Fruit fly (Drosophila melanogaster): Measurements from ENCODE around the gene CG43094.

CG43094 gene

dm6 chr3R:22726031-22726770, 44.6 kb downstream of the CG43094 start, which contains the start of gene RNF220:
Gene RNF220 (minus strand): TSS chr3R:22726414.
- TF ChIP-seq jim (GFP tag; optimal IDR thresholded peaks at IDR 0.05) = no peak
- no peak for TF ChIP-seq br (GFP tag; optimal IDR thresholded peaks at IDR 0.05)
- peak; percentile 15 for TF ChIP-seq fru (GFP tag; optimal IDR thresholded peaks at IDR 0.05)
- no peak for TF ChIP-seq sv (GFP tag; optimal IDR thresholded peaks at IDR 0.05)
- TF ChIP-seq Hr83 (GFP tag; optimal IDR thresholded peaks at IDR 0.05; ENCODE audit: poor library complexity, severe bottlenecking) = no peak
- TF ChIP-seq Myc (optimal IDR thresholded peaks at IDR 0.05) = peak; percentile 32
- no peak for TF ChIP-seq Abd-B (GFP tag; optimal IDR thresholded peaks at IDR 0.05)
- TF ChIP-seq Rel (GFP tag; optimal IDR thresholded peaks at IDR 0.05) = no peak
- TF ChIP-seq Rel (tag; optimal IDR thresholded peaks at IDR 0.05) = no peak
- no peak for TF ChIP-seq sage (GFP tag; optimal IDR thresholded peaks at IDR 0.05)
- peak; percentile 30 for TF ChIP-seq HLH106 (tag; optimal IDR thresholded peaks at IDR 0.05)

dm6 chr3R:22724149-22724973, 46.4 kb downstream of the CG43094 start, which contains the start of gene Irp-1A:
Gene Irp-1A (minus strand): TSS chr3R:22724587.
- TF ChIP-seq Hr83 (GFP tag; optimal IDR thresholded peaks at IDR 0.05; ENCODE audit: poor library complexity, severe bottlenecking) = peak; percentile 80
- TF ChIP-seq jim (GFP tag; optimal IDR thresholded peaks at IDR 0.05) = no peak
- peak in 1 of 2 experiments; percentile 73 for TF ChIP-seq foxo (GFP tag; optimal IDR thresholded peaks at IDR 0.05)
- no peak for TF ChIP-seq dl (GFP tag; optimal IDR thresholded peaks at IDR 0.05; ENCODE audit: insufficient read depth in 1 of 2, partially characterized antibody in 2 of 2)
- TF ChIP-seq h (GFP tag; optimal IDR thresholded peaks at IDR 0.05) = peak; percentile 54
- no peak for TF ChIP-seq brk (GFP tag; optimal IDR thresholded peaks at IDR 0.05)
- TF ChIP-seq sv (GFP tag; optimal IDR thresholded peaks at IDR 0.05) = peak; percentile 55
- peak; percentile 68 for TF ChIP-seq HLH106 (tag; optimal IDR thresholded peaks at IDR 0.05)
- no peak for TF ChIP-seq Abd-B (GFP tag; optimal IDR thresholded peaks at IDR 0.05)
- no peak for TF ChIP-seq Rel (GFP tag; optimal IDR thresholded peaks at IDR 0.05)
- TF ChIP-seq Rel (tag; optimal IDR thresholded peaks at IDR 0.05) = peak; percentile 37
- TF ChIP-seq ey (GFP tag; optimal IDR thresholded peaks at IDR 0.05) = peak; percentile 23
- no peak for TF ChIP-seq Hr78 (GFP tag; optimal IDR thresholded peaks at IDR 0.05)
- TF ChIP-seq CG32264 (GFP tag; optimal IDR thresholded peaks at IDR 0.05) = peak; percentile 27
- TF ChIP-seq N (GFP tag; optimal IDR thresholded peaks at IDR 0.05) = no peak
- peak; percentile 40 for TF ChIP-seq Jra (GFP tag; optimal IDR thresholded peaks at IDR 0.05)
- no peak for TF ChIP-seq Vsx2 (GFP tag; optimal IDR thresholded peaks at IDR 0.05; ENCODE audit: partially characterized antibody)
- TF ChIP-seq woc (GFP tag; optimal IDR thresholded peaks at IDR 0.05) = peak; percentile 63
- peak; percentile 3 for TF ChIP-seq dmrt93B (GFP tag; optimal IDR thresholded peaks at IDR 0.05)
- peak; percentile 16 for TF ChIP-seq br (GFP tag; optimal IDR thresholded peaks at IDR 0.05)
- TF ChIP-seq Myc (optimal IDR thresholded peaks at IDR 0.05) = peak; percentile 26
- peak; percentile 62 for TF ChIP-seq psq (GFP tag; optimal IDR thresholded peaks at IDR 0.05)
- TF ChIP-seq sage (GFP tag; optimal IDR thresholded peaks at IDR 0.05) = peak; percentile 9
- TF ChIP-seq fru (GFP tag; optimal IDR thresholded peaks at IDR 0.05) = peak; percentile 51
- no peak for TF ChIP-seq GATAd (GFP tag; optimal IDR thresholded peaks at IDR 0.05)
- TF ChIP-seq rgr (GFP tag; optimal IDR thresholded peaks at IDR 0.05) = peak; percentile 72
- peak; percentile 4 for TF ChIP-seq dsf (GFP tag; optimal IDR thresholded peaks at IDR 0.05; ENCODE audit: borderline replicate concordance)
- peak; percentile 54 for TF ChIP-seq OdsH (GFP tag; optimal IDR thresholded peaks at IDR 0.05)
- peak; percentile 75 for TF ChIP-seq Sp1 (GFP tag; optimal IDR thresholded peaks at IDR 0.05)
- TF ChIP-seq CG9705 (GFP tag; optimal IDR thresholded peaks at IDR 0.05) = peak; percentile 3

DNA sequence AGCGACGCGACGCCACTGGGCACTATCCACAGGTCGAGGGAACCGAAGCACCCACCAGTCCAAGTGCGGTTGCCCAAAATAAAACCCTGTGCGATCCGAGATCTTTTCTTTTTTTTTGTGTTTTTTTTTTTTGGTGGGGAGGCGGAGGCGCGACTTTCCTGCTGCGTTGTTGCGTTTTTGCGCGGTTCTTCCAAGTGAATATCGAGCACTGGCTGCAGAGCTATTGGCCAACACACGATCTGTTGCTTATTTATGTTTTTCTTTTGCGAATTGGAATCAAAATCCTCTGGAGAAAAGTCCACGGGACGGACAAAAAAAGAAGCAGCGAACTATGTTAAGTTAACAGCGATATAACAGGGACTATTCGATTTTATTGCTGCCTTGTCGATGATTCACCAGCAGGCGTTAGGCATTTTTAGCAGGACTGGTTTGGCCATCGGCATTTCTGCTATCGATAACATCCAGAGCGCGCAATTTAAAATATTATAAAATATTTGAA, 49.9 kb downstream of the CG43094 start, which contains the start of gene wge:
TSS of gene wge (minus strand) at position 343 of the 499 bp plus-strand sequence.
- TF ChIP-seq lola (GFP tag; optimal IDR thresholded peaks at IDR 0.05) (no peak), sage (GFP tag; optimal IDR thresholded peaks at IDR 0.05) (no peak), Sp1 (GFP tag; optimal IDR thresholded peaks at IDR 0.05) (peak; percentile 59), jim (GFP tag; optimal IDR thresholded peaks at IDR 0.05) (peak; percentile 80), HLH106 (tag; optimal IDR thresholded peaks at IDR 0.05) (peak; percentile 12), Rel (GFP tag; optimal IDR thresholded peaks at IDR 0.05) (no peak), Rel (tag; optimal IDR thresholded peaks at IDR 0.05) (peak; percentile 33)
